Fruit fly (Drosophila melanogaster) whole organism: ENCODE measurements around the gene Hsp68.

Source experiments
- CG8478 ChIP-seq: fragments of >200 bp; optimal IDR thresholded peaks from 2 replicates; lab custom pipeline; 2018; ENCODE audit warnings: inconsistent platforms
- Dll ChIP-seq: fragments of >200 bp; optimal IDR thresholded peaks from 2 replicates; lab custom pipeline; 2017
- EcR ChIP-seq, 2 experiments: fragments of >200 bp; optimal IDR thresholded peaks; 2 replicates each; lab custom pipeline; 2017; ENCODE audit warnings: missing biosample characterization in 2 of 2, missing genetic modification characterization in 2 of 2, missing genetic modification reagents in 2 of 2
- pan ChIP-seq: fragments of >200 bp; optimal IDR thresholded peaks from 2 replicates; lab custom pipeline; 2017
- psq ChIP-seq: fragments of >200 bp; optimal IDR thresholded peaks from 2 replicates; lab custom pipeline; 2017
- usp ChIP-seq: fragments of >200 bp; optimal IDR thresholded peaks from 2 replicates; lab custom pipeline; 2017; ENCODE audit warnings: missing biosample characterization, missing genetic modification characterization, mixed read lengths

DNA sequence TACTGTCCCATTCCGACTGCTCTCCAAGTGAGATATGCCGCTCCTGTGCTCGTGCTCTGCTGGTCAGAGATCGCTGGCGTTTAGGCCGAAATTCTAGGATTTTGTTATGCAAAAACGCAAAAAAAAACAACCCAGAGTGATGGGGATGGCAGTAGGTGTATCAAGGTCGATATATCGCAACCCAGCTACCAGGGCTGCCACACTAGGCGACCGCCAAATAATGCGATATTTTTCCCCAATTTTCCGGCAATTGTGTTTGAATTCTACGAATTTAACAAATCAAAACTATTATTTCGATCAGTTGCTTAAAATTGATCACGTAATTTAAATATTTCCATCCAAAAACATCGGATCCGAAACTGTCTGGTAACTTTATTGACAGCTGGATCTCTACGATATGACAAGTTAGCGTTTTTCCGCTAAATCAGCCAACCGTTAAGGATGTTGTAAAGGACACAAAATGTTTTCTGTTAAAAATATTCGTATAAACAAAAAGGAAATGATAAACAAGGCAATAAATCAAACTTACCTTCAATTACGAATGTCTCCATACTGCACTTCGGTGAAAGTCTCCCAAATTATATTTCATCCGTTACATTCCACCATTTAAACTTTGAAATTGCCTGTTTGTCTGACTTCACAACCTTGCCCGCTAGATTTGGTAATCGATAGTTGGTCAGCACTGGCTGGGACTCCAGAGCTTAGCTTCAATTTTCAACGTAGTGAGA lies 19.4 kb downstream of the Hsp68 start, which contains the start of gene spas:
- no peak for TF ChIP-seq pan
- no peak for TF ChIP-seq psq (lab: Kevin White, UChicago)
- no peak for TF ChIP-seq EcR (GFP tag; optimal IDR thresholded peaks at IDR 0.05; lab: Kevin White, UChicago)
- no peak for TF ChIP-seq usp (GFP tag; lab: Kevin White, UChicago)
- no peak for TF ChIP-seq CG8478 (lab: Kevin White, UChicago)
- TF ChIP-seq Dll (lab: Kevin White, UChicago) = no peak
